Fruit fly (Drosophila melanogaster) whole organism, embryonic: ENCODE results near the gene CG9550.
A peak's percentile ranks its signal among the peaks of the same experiment; 100 is the strongest.

Experiments used
- Ada2b ChIP-seq: fragments of 200-800 bp; sonication (Bioruptor generic); IDR thresholded peaks from 2 replicates; pipeline ENCODE4 v1.3.6; 2022; ENCODE audit warnings: missing biosample characterization, missing genetic modification characterization
- CG11696 ChIP-seq: fragments of 200-800 bp; sonication (Bioruptor generic); IDR thresholded peaks from 2 replicates; pipeline ENCODE4 v1.3.6; 2022; ENCODE audit warnings: missing biosample characterization, missing genetic modification characterization
- CG1792 ChIP-seq: fragments of 200-800 bp; sonication (Bioruptor generic); optimal IDR thresholded peaks from 2 replicates; lab custom pipeline; 2016; ENCODE audit warnings: missing biosample characterization, missing genetic modification characterization
- CG9817 ChIP-seq: fragments of 200-800 bp; sonication (Bioruptor generic); optimal IDR thresholded peaks from 2 replicates; lab custom pipeline; 2018; ENCODE audit warnings: missing biosample characterization, mild to moderate bottlenecking, missing genetic modification characterization, moderate library complexity
- E2f2 ChIP-seq: fragments of 200-800 bp; sonication (Bioruptor generic); IDR thresholded peaks from 2 replicates; pipeline ENCODE4 v1.3.6; 2022; ENCODE audit warnings: missing biosample characterization, missing genetic modification characterization
- Elba2 ChIP-seq: fragments of 200-800 bp; sonication (Bioruptor generic); optimal IDR thresholded peaks from 3 replicates; lab custom pipeline; 2016; ENCODE audit warnings: missing biosample characterization, missing genetic modification characterization
- Hsf ChIP-seq: fragments of 200-800 bp; sonication (Bioruptor generic); optimal IDR thresholded peaks from 3 replicates; lab custom pipeline; 2016; ENCODE audit warnings: missing biosample characterization, missing genetic modification characterization
- Oli ChIP-seq: fragments of 200-800 bp; sonication (Bioruptor generic); optimal IDR thresholded peaks from 2 replicates; lab custom pipeline; 2018; ENCODE audit warnings: missing biosample characterization, mild to moderate bottlenecking, missing genetic modification characterization, moderate library complexity
- Ravus ChIP-seq: fragments of 200-800 bp; sonication (Bioruptor generic); IDR thresholded peaks from 2 replicates; pipeline ENCODE4 v1.3.6; 2022; ENCODE audit warnings: missing biosample characterization, missing genetic modification characterization
- abd-A ChIP-seq: fragments of 200-800 bp; sonication (Bioruptor generic); optimal IDR thresholded peaks from 3 replicates; lab custom pipeline; 2019; ENCODE audit warnings: missing biosample characterization, mild to moderate bottlenecking, missing genetic modification characterization, moderate library complexity
- eyg ChIP-seq: fragments of 200-800 bp; sonication (Bioruptor generic); optimal IDR thresholded peaks from 3 replicates; lab custom pipeline; 2016; ENCODE audit warnings: missing biosample characterization, missing genetic modification characterization
- gt ChIP-seq: fragments of 200-800 bp; sonication (Bioruptor generic); IDR thresholded peaks from 2 replicates; pipeline ENCODE4 v1.3.6; 2022; ENCODE audit warnings: missing biosample characterization, missing genetic modification characterization
- tgo ChIP-seq: fragments of 200-800 bp; sonication (Bioruptor generic); IDR thresholded peaks from 3 replicates; pipeline ENCODE4 v1.3.6; 2022; ENCODE audit warnings: missing biosample characterization, missing genetic modification characterization

DNA sequence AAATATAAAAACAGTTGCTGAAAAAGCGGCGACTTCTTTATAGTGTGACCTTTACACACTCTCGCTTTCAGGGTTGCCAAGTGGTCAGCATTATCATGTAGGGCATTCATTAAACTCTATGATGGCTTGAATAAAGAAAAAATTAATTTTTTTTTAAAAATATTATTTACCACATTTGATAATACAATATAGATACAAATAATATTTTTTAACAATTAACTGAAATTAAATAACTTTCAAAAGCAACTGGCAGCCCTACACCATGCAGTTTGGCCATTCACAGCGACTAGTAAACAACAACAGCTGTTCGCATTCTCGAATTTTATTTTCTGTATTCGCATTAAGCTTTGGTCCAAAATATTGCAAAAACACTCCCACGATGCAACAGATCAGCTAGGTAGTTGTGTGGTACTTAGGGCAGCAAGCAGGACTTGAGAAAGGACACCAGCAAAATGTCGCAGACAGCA is 6.0 kb upstream of the CG9550 start, which contains the start of the genes Phf5a and CG31638:
- TF ChIP-seq tgo (GFP tag; lab: Robert Waterston, UW) (peak; percentile 71), Ravus (GFP tag; lab: Robert Waterston, UW) (no peak), Ada2b (GFP tag; lab: Robert Waterston, UW) (peak; percentile 54), CG1792 (GFP tag; lab: Kevin White, UChicago) (no peak), Hsf (GFP tag; lab: Kevin White, UChicago) (peak; percentile 28), eyg (GFP tag; lab: Kevin White, UChicago) (no peak), gt (GFP tag; lab: Robert Waterston, UW) (peak; percentile 93), abd-A (no peak), E2f2 (GFP tag; lab: Robert Waterston, UW) (peak; percentile 66; the same call in 1 of the 2 replicates), Oli (tag; lab: Kevin White, UChicago) (peak; percentile 89), CG11696 (peak; percentile 90), Elba2 (GFP tag; lab: Kevin White, UChicago) (peak; percentile 63), CG9817 (tag; lab: Kevin White, UChicago) (peak; percentile 82)
